Fruit fly (Drosophila melanogaster): ENCODE data around the gene ssp.

Gene ssp

DNA sequence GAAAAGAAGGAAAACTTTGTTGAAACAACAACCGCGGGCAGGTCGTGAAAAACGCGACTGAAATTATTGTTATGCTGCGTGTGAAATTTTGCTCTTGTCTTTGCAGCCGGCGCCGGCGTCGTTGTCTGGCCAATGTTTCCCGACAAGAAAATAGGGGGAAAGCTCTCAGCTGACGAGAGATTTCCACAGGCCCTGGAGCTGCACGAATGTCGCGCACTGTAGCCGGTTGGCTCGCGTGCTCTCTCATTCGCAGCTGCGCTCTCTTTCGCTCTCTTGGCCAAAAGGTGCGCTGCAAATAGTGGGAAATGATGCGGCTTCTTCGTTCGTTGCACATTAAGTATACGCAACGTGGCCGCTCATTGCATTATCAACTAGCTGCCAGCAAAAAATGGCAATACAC lies 45.6 kb downstream of the ssp start, which contains the start of gene CG9760 (continued):
- TF ChIP-seq CG6808 (GFP tag; optimal IDR thresholded peaks at IDR 0.05) (no peak), net (GFP tag; optimal IDR thresholded peaks at IDR 0.05) (peak; percentile 28), Hr4 (GFP tag; optimal IDR thresholded peaks at IDR 0.05) (no peak), svp (GFP tag) (peak; percentile 6), Hr39 (GFP tag; optimal IDR thresholded peaks at IDR 0.05) (no peak), CG6163 (GFP tag; IDR thresholded peaks at IDR 0.05) (peak; percentile 49; the same call in 1 of the 3 replicates), Sox14 (GFP tag; optimal IDR thresholded peaks at IDR 0.05) (no peak), salr (GFP tag; optimal IDR thresholded peaks at IDR 0.05) (no peak), Ets96B (tag; optimal IDR thresholded peaks at IDR 0.05) (no peak), fkh (GFP tag; optimal IDR thresholded peaks at IDR 0.05) (no peak), Eip93F (GFP tag; optimal IDR thresholded peaks at IDR 0.05) (no peak), Met (GFP tag; optimal IDR thresholded peaks at IDR 0.05) (no peak), CG9139 (GFP tag; optimal IDR thresholded peaks at IDR 0.05) (no peak), CG7368 (GFP tag; optimal IDR thresholded peaks at IDR 0.05) (no peak), Ets21C (GFP tag; optimal IDR thresholded peaks at IDR 0.05) (no peak), CG11294 (GFP tag; IDR thresholded peaks at IDR 0.05) (0 out of 2 replicates have a peak, but pooled peaks have one; percentile 13), CG10669 (GFP tag; optimal IDR thresholded peaks at IDR 0.05) (no peak), acj6 (GFP tag; optimal IDR thresholded peaks at IDR 0.05) (no peak), lz (GFP tag; optimal IDR thresholded peaks at IDR 0.05) (no peak), Lpt (GFP tag; optimal IDR thresholded peaks at IDR 0.05) (no peak)
